Fruit fly (Drosophila melanogaster): ENCODE measurements around the gene Dph4.

DNA sequence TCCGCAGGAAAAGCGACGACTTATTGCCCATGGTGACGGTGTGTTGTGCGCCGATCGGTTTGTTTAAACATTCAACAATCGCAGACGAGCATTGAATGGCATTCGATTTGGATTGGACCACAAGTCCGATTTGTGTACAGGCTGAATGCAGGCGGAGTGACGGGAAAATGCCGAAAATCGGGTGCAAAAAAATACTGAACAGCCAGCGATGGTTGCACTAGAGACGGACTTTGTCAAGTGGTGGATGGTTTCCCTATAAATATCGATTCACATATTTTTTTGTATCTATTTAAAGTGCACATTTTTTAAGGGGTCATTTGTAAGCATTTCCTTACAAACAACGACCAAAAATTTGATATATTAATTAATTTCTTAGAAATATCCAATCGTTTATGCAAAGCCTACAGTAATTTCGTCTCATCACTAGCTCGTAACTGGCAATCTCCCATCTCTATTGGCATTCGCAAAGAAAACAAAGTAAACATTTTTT is 30.8 kb upstream of the Dph4 start, which contains the start of the genes elm and MED27:
- TF ChIP-seq Lpt (GFP tag; optimal IDR thresholded peaks at IDR 0.05) (peak; percentile 76), Eip93F (GFP tag; optimal IDR thresholded peaks at IDR 0.05) (peak; percentile 76), Sox14 (GFP tag; optimal IDR thresholded peaks at IDR 0.05) (peak; percentile 95), achi (GFP tag; optimal IDR thresholded peaks at IDR 0.05) (peak; percentile 89), CG9139 (GFP tag; optimal IDR thresholded peaks at IDR 0.05) (no peak), eg (GFP tag; IDR thresholded peaks at IDR 0.05) (peak; percentile 86), CG11902 (GFP tag; optimal IDR thresholded peaks at IDR 0.05) (peak; percentile 93), CG6276 (GFP tag; optimal IDR thresholded peaks at IDR 0.05) (no peak), spab (GFP tag; optimal IDR thresholded peaks at IDR 0.05) (no peak), lz (GFP tag; optimal IDR thresholded peaks at IDR 0.05) (peak; percentile 96), ss (GFP tag; optimal IDR thresholded peaks at IDR 0.05) (peak; percentile 62 to 85), pdm3 (GFP tag; optimal IDR thresholded peaks at IDR 0.05) (peak; percentile 94), CG10669 (GFP tag; optimal IDR thresholded peaks at IDR 0.05) (peak; percentile 82), CG8632 (GFP tag; optimal IDR thresholded peaks at IDR 0.05) (peak; percentile 83)

All from whole organism, prepupa.